Worm (Caenorhabditis elegans): ENCODE measurements around the gene pgp-7.

pgp-7 gene

ce11 chrX:10890456-10890855 lies 20.4 kb upstream of the pgp-7 start, which contains the start of gene F47B10.5:
Gene F47B10.5 (minus strand): TSS chrX:10890556.
- no peak for TF ChIP-seq elt-4 (tag; optimal IDR thresholded peaks at IDR 0.05)
- no peak for TF ChIP-seq hlh-13 (GFP tag; optimal IDR thresholded peaks at IDR 0.05)
- TF ChIP-seq ceh-48 (tag; optimal IDR thresholded peaks at IDR 0.05) = no peak
- no peak for TF ChIP-seq sox-2 (GFP tag; IDR thresholded peaks at IDR 0.05)
- TF ChIP-seq fax-1 (tag; optimal IDR thresholded peaks at IDR 0.05) = no peak
- no peak for TF ChIP-seq ttx-3 (tag; optimal IDR thresholded peaks at IDR 0.05)
- no peak for TF ChIP-seq Y22D7AL.16 (tag; optimal IDR thresholded peaks at IDR 0.05)
- no peak for TF ChIP-seq ceh-2 (tag; optimal IDR thresholded peaks at IDR 0.05)
- no peak for TF ChIP-seq dve-1 (tag; optimal IDR thresholded peaks at IDR 0.05)

ce11 chrX:10888201-10888600 lies 18.2 kb upstream of the pgp-7 start, which contains the start of gene F47B10.6:
Gene F47B10.6 (plus strand): TSS chrX:10888501.
- TF ChIP-seq pag-3 (tag; optimal IDR thresholded peaks at IDR 0.05; ENCODE audit: borderline replicate concordance) (no peak), C38D4.7 (GFP tag; optimal IDR thresholded peaks at IDR 0.05) (no peak)

- TF ChIP-seq ztf-16 (tag; optimal IDR thresholded peaks at IDR 0.05) (no peak), ama-1 (optimal IDR thresholded peaks at IDR 0.05) (no peak), ceh-34 (tag; optimal IDR thresholded peaks at IDR 0.05) (no peak), hlh-8 (tag; optimal IDR thresholded peaks at IDR 0.05) (no peak), zip-5 (tag; optimal IDR thresholded peaks at IDR 0.05) (no peak), syd-9 (tag; optimal IDR thresholded peaks at IDR 0.05) (no peak), ceh-31 (tag; optimal IDR thresholded peaks at IDR 0.05) (no peak), ref-2 (tag; optimal IDR thresholded peaks at IDR 0.05) (no peak), gmeb-2 (tag; optimal IDR thresholded peaks at IDR 0.05) (no peak), ceh-9 (tag; optimal IDR thresholded peaks at IDR 0.05) (no peak), ets-4 (tag; optimal IDR thresholded peaks at IDR 0.05) (no peak), fkh-6 (tag; optimal IDR thresholded peaks at IDR 0.05) (no peak), K09A11.1 (tag; optimal IDR thresholded peaks at IDR 0.05; ENCODE audit: insufficient read depth) (no peak), nfya-1 (tag; optimal IDR thresholded peaks at IDR 0.05) (no peak), ceh-24 (tag; optimal IDR thresholded peaks at IDR 0.05) (no peak), ceh-48 (tag; optimal IDR thresholded peaks at IDR 0.05) (no peak), pha-2 (tag; optimal IDR thresholded peaks at IDR 0.05) (no peak), dve-1 (tag; optimal IDR thresholded peaks at IDR 0.05) (no peak)
Observed at ce11 chrX:10885872-10886271, 15.8 kb upstream of the pgp-7 start, which contains the start of gene T21E8.5. Gene T21E8.5 (plus strand): TSS chrX:10886172.

- no peak for TF ChIP-seq lim-6 (tag; optimal IDR thresholded peaks at IDR 0.05)
- TF ChIP-seq lin-11 (tag; optimal IDR thresholded peaks at IDR 0.05) = no peak
- TF ChIP-seq sox-2 (GFP tag; IDR thresholded peaks at IDR 0.05) = no peak
- no peak for TF ChIP-seq fkh-6 (tag; optimal IDR thresholded peaks at IDR 0.05)
- TF ChIP-seq fkh-10 (GFP tag; optimal IDR thresholded peaks at IDR 0.05) = no peak
- no peak for TF ChIP-seq sox-4 (tag; optimal IDR thresholded peaks at IDR 0.05)
- no peak for TF ChIP-seq che-1 (tag; optimal IDR thresholded peaks at IDR 0.05)
- no peak for TF ChIP-seq ets-4 (tag; optimal IDR thresholded peaks at IDR 0.05)
- TF ChIP-seq unc-55 (GFP tag; optimal IDR thresholded peaks at IDR 0.05) = no peak
- no peak for TF ChIP-seq ref-2 (tag; optimal IDR thresholded peaks at IDR 0.05)
- TF ChIP-seq sdc-2 (tag; optimal IDR thresholded peaks at IDR 0.05) = no peak
- no peak for TF ChIP-seq unc-42 (tag; optimal IDR thresholded peaks at IDR 0.05)
- no peak for TF ChIP-seq pax-1 (tag; optimal IDR thresholded peaks at IDR 0.05)
- TF ChIP-seq hlh-6 (tag; optimal IDR thresholded peaks at IDR 0.05) = no peak
Observed at ce11 chrX:10883203-10883602, 13.2 kb upstream of the pgp-7 start, which contains the start of gene T21E8.7. Gene T21E8.7 (plus strand): TSS chrX:10883503.

All from whole organism, late embryonic.